Fruit fly (Drosophila melanogaster) whole organism, adult: ENCODE data around the gene CG11882.

ENCODE experiments used
- CG1620 ChIP-seq: fragments of 200-800 bp; sonication (Bioruptor generic); optimal IDR thresholded peaks from 2 replicates; lab custom pipeline; 2016; ENCODE audit warnings: missing biosample characterization, missing genetic modification characterization
- CG7101 ChIP-seq: fragments of 200-800 bp; sonication (Bioruptor generic); optimal IDR thresholded peaks from 2 replicates; lab custom pipeline; 2018; ENCODE audit warnings: missing biosample characterization, mild to moderate bottlenecking, missing genetic modification characterization, moderate library complexity
- Crg-1 ChIP-seq: fragments of 200-800 bp; sonication (Bioruptor generic); optimal IDR thresholded peaks from 2 replicates; lab custom pipeline; 2016; ENCODE audit warnings: missing biosample characterization, missing genetic modification characterization
- Hr96 ChIP-seq: fragments of 200-800 bp; sonication (Bioruptor generic); optimal IDR thresholded peaks from 2 replicates; lab custom pipeline; 2016; ENCODE audit warnings: missing biosample characterization, missing genetic modification characterization
- bab1 ChIP-seq: fragments of 200-800 bp; sonication (Bioruptor generic); optimal IDR thresholded peaks from 3 replicates; lab custom pipeline; 2019; ENCODE audit warnings: missing biosample characterization, mild to moderate bottlenecking, missing genetic modification characterization, moderate library complexity
- ovo ChIP-seq: fragments of 200-800 bp; sonication (Bioruptor generic); optimal IDR thresholded peaks from 2 replicates; lab custom pipeline; 2016; ENCODE audit warnings: missing biosample characterization, missing genetic modification characterization
- tj ChIP-seq: fragments of 200-800 bp; sonication (Bioruptor generic); optimal IDR thresholded peaks from 3 replicates; lab custom pipeline; 2017; ENCODE audit warnings: missing biosample characterization, mild to moderate bottlenecking, missing genetic modification characterization, moderate library complexity

- TF ChIP-seq Crg-1 (GFP tag; lab: Kevin White, UChicago) (no peak), tj (no peak), CG1620 (GFP tag; lab: Kevin White, UChicago) (no peak), bab1 (GFP tag; lab: Kevin White, UChicago) (no peak), ovo (GFP tag; lab: Kevin White, UChicago) (no peak), Hr96 (GFP tag; lab: Kevin White, UChicago) (no peak), CG7101 (tag; lab: Kevin White, UChicago) (no peak)
Observed at dm6 chr3R:29190984-29191383, 43.0 kb upstream of the CG11882 start.
